Fruit fly (Drosophila melanogaster) S2 (cell line): ENCODE data around the gene rk.

Source experiments
- CG8478 ChIP-seq: fragments of >200 bp; optimal IDR thresholded peaks from 2 replicates; lab custom pipeline; 2018
- CTCF ChIP-seq, 2 experiments: fragments of >200 bp; optimal IDR thresholded peaks; 2 replicates each; lab custom pipeline; 2018

- TF ChIP-seq CTCF (optimal IDR thresholded peaks at IDR 0.05; lab: Kevin White, UChicago) = no peak
- TF ChIP-seq CG8478 = no peak
Measured at dm6 chr2L:14020875-14021643, 20.0 kb upstream of the rk start.
